Fruit fly (Drosophila melanogaster) whole organism, pupa: Measurements from ENCODE around the gene beag.

Experiments
- CG13204 ChIP-seq: fragments of 200-800 bp; sonication (Bioruptor generic); optimal IDR thresholded peaks from 2 replicates; lab custom pipeline; 2018; ENCODE audit warnings: missing biosample characterization, mild to moderate bottlenecking, missing genetic modification characterization, moderate library complexity
- CG32121 ChIP-seq: fragments of 200-800 bp; sonication (Bioruptor generic); IDR thresholded peaks from 2 replicates; pipeline ENCODE4 v1.3.6; 2022; ENCODE audit warnings: missing biosample characterization, missing genetic modification characterization
- CG34367 ChIP-seq: fragments of 200-800 bp; sonication (Bioruptor generic); optimal IDR thresholded peaks from 2 replicates; lab custom pipeline; 2018; ENCODE audit warnings: missing biosample characterization, mild to moderate bottlenecking, missing genetic modification characterization
- CG4496 ChIP-seq: fragments of 200-800 bp; sonication (Bioruptor generic); IDR thresholded peaks from 3 replicates; pipeline ENCODE4 v1.3.6; 2022; ENCODE audit warnings: missing biosample characterization, missing genetic modification characterization
- CG8159 ChIP-seq: fragments of 200-800 bp; sonication (Bioruptor generic); optimal IDR thresholded peaks from 3 replicates; lab custom pipeline; 2018; ENCODE audit warnings: missing biosample characterization, mild to moderate bottlenecking, missing genetic modification characterization, moderate library complexity
- CG9948 ChIP-seq: fragments of 200-800 bp; sonication (Bioruptor generic); optimal IDR thresholded peaks from 2 replicates; lab custom pipeline; 2018; ENCODE audit warnings: missing biosample characterization, mild to moderate bottlenecking, missing genetic modification characterization, moderate library complexity
- EcR ChIP-seq: fragments of 200-800 bp; sonication (Bioruptor generic); optimal IDR thresholded peaks from 3 replicates; lab custom pipeline; 2019; ENCODE audit warnings: missing biosample characterization, missing genetic modification characterization, mild to moderate bottlenecking, moderate library complexity, missing genetic modification reagents
- gl ChIP-seq: fragments of 200-800 bp; sonication (Bioruptor generic); optimal IDR thresholded peaks from 2 replicates; lab custom pipeline; 2018; ENCODE audit warnings: missing biosample characterization, mild to moderate bottlenecking, missing genetic modification characterization

DNA sequence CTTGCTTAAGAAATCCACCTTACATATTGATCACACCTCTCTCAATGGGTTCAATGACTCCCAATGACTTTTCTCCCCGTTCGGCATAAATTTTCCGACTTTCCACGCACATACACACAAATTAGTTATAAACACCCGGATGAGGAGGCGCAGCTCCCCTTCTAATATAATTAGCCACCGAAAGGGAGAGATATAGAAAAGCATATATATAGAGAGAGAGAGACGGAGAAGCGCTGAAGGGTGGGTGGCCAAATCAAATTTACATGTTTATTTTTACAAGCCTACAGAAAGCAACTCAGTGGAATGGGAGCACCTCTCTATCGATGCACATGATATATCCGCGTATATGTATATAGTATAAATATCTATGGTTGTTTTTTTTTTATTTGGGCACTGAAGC is 36.2 kb downstream of the beag start:
- TF ChIP-seq EcR (GFP tag; lab: Kevin White, UChicago) (no peak), CG13204 (GFP tag; lab: Kevin White, UChicago) (no peak), CG4496 (GFP tag; lab: Robert Waterston, UW) (no peak), gl (tag; lab: Kevin White, UChicago) (no peak), CG32121 (GFP tag; lab: Robert Waterston, UW) (no peak), CG8159 (tag; lab: Kevin White, UChicago) (no peak), CG9948 (tag; lab: Kevin White, UChicago) (no peak), CG34367 (no peak)
